Fruit fly (Drosophila melanogaster) whole organism, prepupa: Measurements from ENCODE around the gene bys.

Experiments used
- CG11294 ChIP-seq: fragments of 200-800 bp; sonication (Bioruptor generic); IDR thresholded peaks from 2 replicates; pipeline ENCODE4 v1.3.6; 2022; ENCODE audit warnings: missing biosample characterization, missing genetic modification characterization
- CG11762 ChIP-seq: fragments of 200-800 bp; sonication (Bioruptor generic); optimal IDR thresholded peaks from 3 replicates; lab custom pipeline; 2016; ENCODE audit warnings: missing biosample characterization, missing genetic modification characterization; ENCODE audit not compliant: insufficient read depth
- CG11902 ChIP-seq: fragments of 200-800 bp; sonication (Bioruptor generic); optimal IDR thresholded peaks from 3 replicates; lab custom pipeline; 2016; ENCODE audit warnings: missing biosample characterization, missing genetic modification characterization
- CG1621 ChIP-seq: fragments of 200-800 bp; sonication (Bioruptor generic); optimal IDR thresholded peaks from 3 replicates; lab custom pipeline; 2018; ENCODE audit warnings: missing biosample characterization, mild to moderate bottlenecking, missing genetic modification characterization
- CG3032 ChIP-seq: fragments of 200-800 bp; optimal IDR thresholded peaks from 2 replicates; lab custom pipeline; 2019; ENCODE audit warnings: missing biosample characterization, mild to moderate bottlenecking, missing genetic modification characterization, moderate library complexity
- CG34406 ChIP-seq: fragments of 200-800 bp; sonication (Bioruptor generic); optimal IDR thresholded peaks from 3 replicates; lab custom pipeline; 2016; ENCODE audit warnings: missing biosample characterization, missing genetic modification characterization
- CG4318 ChIP-seq: fragments of 200-800 bp; sonication (Bioruptor generic); optimal IDR thresholded peaks from 3 replicates; lab custom pipeline; 2017; ENCODE audit warnings: missing biosample characterization, mild to moderate bottlenecking, missing genetic modification characterization
- CG6163 ChIP-seq: fragments of 200-800 bp; sonication (Bioruptor generic); IDR thresholded peaks from 3 replicates; pipeline ENCODE4 v1.3.6; 2022; ENCODE audit warnings: missing biosample characterization, missing genetic modification characterization
- CG6276 ChIP-seq: fragments of 200-800 bp; sonication (Bioruptor generic); optimal IDR thresholded peaks from 2 replicates; lab custom pipeline; 2017; ENCODE audit warnings: missing biosample characterization, mild to moderate bottlenecking, missing genetic modification characterization
- CG6792 ChIP-seq: fragments of 200-800 bp; sonication (Bioruptor generic); optimal IDR thresholded peaks from 3 replicates; lab custom pipeline; 2016; ENCODE audit warnings: missing biosample characterization, missing genetic modification characterization
- CG6808 ChIP-seq: fragments of 200-800 bp; sonication (Bioruptor generic); optimal IDR thresholded peaks from 3 replicates; lab custom pipeline; 2017; ENCODE audit warnings: missing biosample characterization, missing genetic modification characterization, mild to moderate bottlenecking, moderate library complexity, missing genetic modification reagents
- CG6854 ChIP-seq: fragments of 200-800 bp; sonication (Bioruptor generic); optimal IDR thresholded peaks from 2 replicates; lab custom pipeline; 2017; ENCODE audit warnings: missing biosample characterization, mild to moderate bottlenecking, missing genetic modification characterization
- CG7368 ChIP-seq: fragments of 200-800 bp; sonication (Bioruptor generic); optimal IDR thresholded peaks from 3 replicates; lab custom pipeline; 2016; ENCODE audit warnings: missing biosample characterization, missing genetic modification characterization
- CG8319 ChIP-seq: fragments of 200-800 bp; sonication (Bioruptor generic); optimal IDR thresholded peaks from 3 replicates; lab custom pipeline; 2016; ENCODE audit warnings: missing biosample characterization, missing genetic modification characterization
- Eip75B ChIP-seq: fragments of 200-800 bp; sonication (Bioruptor generic); optimal IDR thresholded peaks from 3 replicates; lab custom pipeline; 2016; ENCODE audit warnings: missing biosample characterization, missing genetic modification characterization
- Eip78C ChIP-seq: fragments of 200-800 bp; sonication (Bioruptor generic); peaks from one replicate; lab custom pipeline; 2016; ENCODE audit warnings: missing biosample characterization, missing genetic modification characterization
- Ets21C ChIP-seq: fragments of 200-800 bp; sonication (Bioruptor generic); optimal IDR thresholded peaks from 3 replicates; lab custom pipeline; 2016; ENCODE audit warnings: missing biosample characterization, missing genetic modification characterization
- Ets96B ChIP-seq: fragments of 200-800 bp; optimal IDR thresholded peaks from 2 replicates; lab custom pipeline; 2019; ENCODE audit warnings: missing biosample characterization, mild to moderate bottlenecking, missing genetic modification characterization, moderate library complexity
- Gug ChIP-seq: fragments of 200-800 bp; sonication (Bioruptor generic); IDR thresholded peaks from 2 replicates; pipeline ENCODE4 v1.3.6; 2022; ENCODE audit warnings: missing biosample characterization, missing genetic modification characterization
- Hr38 ChIP-seq: sonication (Bioruptor generic); optimal IDR thresholded peaks from 2 replicates; lab custom pipeline; 2016; ENCODE audit warnings: missing biosample characterization, missing genetic modification characterization
- Lpt ChIP-seq: fragments of 200-800 bp; sonication (Bioruptor generic); optimal IDR thresholded peaks from 3 replicates; lab custom pipeline; 2016; ENCODE audit warnings: missing biosample characterization, missing genetic modification characterization
- Smox ChIP-seq: fragments of 200-800 bp; sonication (Bioruptor generic); optimal IDR thresholded peaks from 3 replicates; lab custom pipeline; 2016; ENCODE audit warnings: missing biosample characterization, missing genetic modification characterization
- Sox102F ChIP-seq: fragments of 200-800 bp; sonication (Bioruptor generic); optimal IDR thresholded peaks from 2 replicates; lab custom pipeline; 2016; ENCODE audit warnings: missing biosample characterization, mild to moderate bottlenecking, missing genetic modification characterization
- Sox14 ChIP-seq: fragments of 200-800 bp; sonication (Bioruptor generic); optimal IDR thresholded peaks from 3 replicates; lab custom pipeline; 2016; ENCODE audit warnings: missing biosample characterization, missing genetic modification characterization
- Sox15 ChIP-seq: fragments of 200-800 bp; sonication (Bioruptor generic); optimal IDR thresholded peaks from 3 replicates; lab custom pipeline; 2016; ENCODE audit warnings: missing biosample characterization, missing genetic modification characterization
- achi ChIP-seq: fragments of 200-800 bp; sonication (Bioruptor generic); optimal IDR thresholded peaks from 3 replicates; lab custom pipeline; 2016; ENCODE audit warnings: missing biosample characterization, missing genetic modification characterization
- acj6 ChIP-seq: fragments of 200-800 bp; sonication (Bioruptor generic); optimal IDR thresholded peaks from 3 replicates; lab custom pipeline; 2016; ENCODE audit warnings: missing biosample characterization, missing genetic modification characterization
- dac ChIP-seq: fragments of 200-800 bp; sonication (Bioruptor generic); optimal IDR thresholded peaks from 2 replicates; lab custom pipeline; 2017; ENCODE audit warnings: missing biosample characterization, mild to moderate bottlenecking, missing genetic modification characterization
- dsx ChIP-seq: fragments of 200-800 bp; optimal IDR thresholded peaks from 3 replicates; lab custom pipeline; 2019; ENCODE audit warnings: missing biosample characterization, mild to moderate bottlenecking, missing genetic modification characterization, moderate library complexity; ENCODE audit not compliant: poor library complexity, severe bottlenecking
- eg ChIP-seq: fragments of 200-800 bp; sonication (Bioruptor generic); IDR thresholded peaks from 3 replicates; pipeline ENCODE4 v1.3.6; 2022; ENCODE audit warnings: missing biosample characterization, missing genetic modification characterization
- esn ChIP-seq: fragments of 200-800 bp; sonication (Bioruptor generic); optimal IDR thresholded peaks from 2 replicates; lab custom pipeline; 2016; ENCODE audit warnings: missing biosample characterization, mild to moderate bottlenecking, missing genetic modification characterization, moderate library complexity
- fd59A ChIP-seq: fragments of 200-800 bp; sonication (Bioruptor generic); optimal IDR thresholded peaks from 2 replicates; lab custom pipeline; 2017; ENCODE audit warnings: missing biosample characterization, mild to moderate bottlenecking, missing genetic modification characterization, missing genetic modification reagents
- net ChIP-seq: fragments of 200-800 bp; sonication (Bioruptor generic); optimal IDR thresholded peaks from 3 replicates; lab custom pipeline; 2016; ENCODE audit warnings: missing biosample characterization, missing genetic modification characterization
- salr ChIP-seq, 2 experiments: fragments of 200-800 bp; sonication (Bioruptor generic); optimal IDR thresholded peaks; 3 replicates each; lab custom pipeline; 2016 to 2018; ENCODE audit warnings: missing biosample characterization in 2 of 2, missing genetic modification characterization in 2 of 2, mild to moderate bottlenecking in 1 of 2
- spab ChIP-seq: fragments of 200-800 bp; sonication (Bioruptor generic); optimal IDR thresholded peaks from 2 replicates; lab custom pipeline; 2017; ENCODE audit warnings: missing biosample characterization, mild to moderate bottlenecking, missing genetic modification characterization, missing genetic modification reagents
- ss ChIP-seq, 2 experiments: fragments of 200-800 bp; sonication (Bioruptor generic); optimal IDR thresholded peaks; 2 replicates in 1 of 2; 3 replicates in 1 of 2; lab custom pipeline; 2017 to 2018; ENCODE audit warnings: mild to moderate bottlenecking in 2 of 2, missing biosample characterization in 2 of 2, missing genetic modification characterization in 2 of 2, moderate library complexity in 1 of 2
- svp ChIP-seq: fragments of 200-800 bp; sonication (Bioruptor generic); peaks from one replicate; lab custom pipeline; 2016; ENCODE audit warnings: missing biosample characterization, missing genetic modification characterization
- topi ChIP-seq: fragments of 200-800 bp; sonication (Bioruptor generic); optimal IDR thresholded peaks from 3 replicates; lab custom pipeline; 2016; ENCODE audit warnings: missing biosample characterization, missing genetic modification characterization
- vri ChIP-seq: fragments of 200-800 bp; sonication (Bioruptor generic); optimal IDR thresholded peaks from 3 replicates; lab custom pipeline; 2016; ENCODE audit warnings: missing biosample characterization, mild to moderate bottlenecking, missing genetic modification characterization

The bys gene

DNA sequence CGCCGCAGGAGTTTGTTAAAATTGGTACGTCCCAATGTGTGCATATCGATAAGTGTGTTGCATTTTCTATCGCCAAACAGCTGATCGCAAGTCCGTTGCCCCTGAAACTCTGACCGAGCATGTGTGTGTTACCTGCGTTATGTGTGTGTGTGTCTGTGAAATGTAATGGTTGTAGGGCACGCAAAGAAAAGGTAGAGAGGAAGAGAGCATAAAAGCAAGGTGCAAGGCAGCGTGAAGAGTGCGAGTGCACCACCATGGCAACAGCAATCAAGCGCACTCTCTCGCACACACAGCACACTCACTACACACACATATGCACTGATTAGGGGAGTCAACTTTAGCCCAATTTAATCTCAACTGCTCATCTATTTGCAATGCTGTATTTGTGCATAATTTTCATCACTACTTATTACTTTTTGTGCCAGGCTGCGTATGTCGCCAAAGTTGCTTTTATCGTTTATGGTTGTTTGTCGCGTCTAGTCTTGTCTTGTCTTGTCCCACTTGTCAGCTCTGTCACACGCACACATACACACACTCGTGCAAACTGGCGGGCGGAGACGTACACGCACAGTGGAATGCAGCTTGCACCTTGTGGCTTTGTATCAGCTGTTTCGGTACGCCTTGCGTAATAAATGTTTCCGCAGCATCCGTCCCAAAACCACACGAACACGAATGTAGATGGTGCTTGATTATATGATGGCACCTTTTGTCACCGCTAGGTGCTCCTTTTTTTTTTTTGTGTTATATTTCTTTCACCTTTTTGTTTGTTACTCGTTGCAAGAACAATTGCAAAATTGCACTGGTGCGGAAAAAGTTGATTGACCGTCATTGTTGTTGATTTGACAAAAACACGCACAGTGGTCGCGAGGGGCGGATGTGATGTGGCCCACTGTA is 36.2 kb downstream of the bys start (continued):
- TF ChIP-seq CG6808 (GFP tag; lab: Kevin White, UChicago) (peak; percentile 78), CG3032 (tag; lab: Kevin White, UChicago) (peak; percentile 70), CG8319 (GFP tag; lab: Kevin White, UChicago) (peak; percentile 62), eg (peak; percentile 81), Sox102F (GFP tag; lab: Kevin White, UChicago) (peak; percentile 81), spab (GFP tag; lab: Kevin White, UChicago) (peak; percentile 72), ss (GFP tag; optimal IDR thresholded peaks at IDR 0.05; lab: Kevin White, UChicago) (peak; percentile 64 to 75), CG1621 (tag; lab: Kevin White, UChicago) (peak; percentile 57), CG6792 (GFP tag; lab: Kevin White, UChicago) (peak; percentile 87), net (GFP tag; lab: Kevin White, UChicago) (peak; percentile 81)
- TF ChIP-seq, all 60 proteins: peak for 57

- peak; percentile 45 for TF ChIP-seq esn (GFP tag; lab: Kevin White, UChicago)
- TF ChIP-seq Gug (GFP tag; lab: Robert Waterston, UW) = no peak
- TF ChIP-seq Eip75B = peak; percentile 36
- TF ChIP-seq CG4318 (GFP tag; lab: Kevin White, UChicago) = no peak
- peak; percentile 51 for TF ChIP-seq svp (GFP tag; lab: Kevin White, UChicago)
- TF ChIP-seq CG6163 = 0 out of 3 replicates have a peak, but pooled peaks have one; percentile 4
- TF ChIP-seq Eip78C (GFP tag; lab: Kevin White, UChicago) = peak; percentile 62
These were observed 36.8 kb downstream of the bys start for dm6 chrX:7938482-7938804.

- TF ChIP-seq CG34406 (GFP tag; lab: Kevin White, UChicago) = no peak
- no peak for TF ChIP-seq Ets21C (GFP tag; lab: Kevin White, UChicago)
- TF ChIP-seq CG11902 (GFP tag; lab: Kevin White, UChicago) = no peak
- no peak for TF ChIP-seq CG11294 (GFP tag; lab: Robert Waterston, UW)
- no peak for TF ChIP-seq Smox (GFP tag; lab: Kevin White, UChicago)
- TF ChIP-seq dac (GFP tag; lab: Kevin White, UChicago) = no peak
- no peak for TF ChIP-seq eg
- TF ChIP-seq vri (GFP tag; lab: Kevin White, UChicago) = no peak
- TF ChIP-seq salr (GFP tag; optimal IDR thresholded peaks at IDR 0.05; lab: Kevin White, UChicago) = no peak
- no peak for TF ChIP-seq achi (GFP tag; lab: Kevin White, UChicago)
- no peak for TF ChIP-seq CG6792 (GFP tag; lab: Kevin White, UChicago)
- TF ChIP-seq Eip75B = no peak
These were observed 42.6 kb downstream of the bys start for dm6 chrX:7944151-7944713.

DNA sequence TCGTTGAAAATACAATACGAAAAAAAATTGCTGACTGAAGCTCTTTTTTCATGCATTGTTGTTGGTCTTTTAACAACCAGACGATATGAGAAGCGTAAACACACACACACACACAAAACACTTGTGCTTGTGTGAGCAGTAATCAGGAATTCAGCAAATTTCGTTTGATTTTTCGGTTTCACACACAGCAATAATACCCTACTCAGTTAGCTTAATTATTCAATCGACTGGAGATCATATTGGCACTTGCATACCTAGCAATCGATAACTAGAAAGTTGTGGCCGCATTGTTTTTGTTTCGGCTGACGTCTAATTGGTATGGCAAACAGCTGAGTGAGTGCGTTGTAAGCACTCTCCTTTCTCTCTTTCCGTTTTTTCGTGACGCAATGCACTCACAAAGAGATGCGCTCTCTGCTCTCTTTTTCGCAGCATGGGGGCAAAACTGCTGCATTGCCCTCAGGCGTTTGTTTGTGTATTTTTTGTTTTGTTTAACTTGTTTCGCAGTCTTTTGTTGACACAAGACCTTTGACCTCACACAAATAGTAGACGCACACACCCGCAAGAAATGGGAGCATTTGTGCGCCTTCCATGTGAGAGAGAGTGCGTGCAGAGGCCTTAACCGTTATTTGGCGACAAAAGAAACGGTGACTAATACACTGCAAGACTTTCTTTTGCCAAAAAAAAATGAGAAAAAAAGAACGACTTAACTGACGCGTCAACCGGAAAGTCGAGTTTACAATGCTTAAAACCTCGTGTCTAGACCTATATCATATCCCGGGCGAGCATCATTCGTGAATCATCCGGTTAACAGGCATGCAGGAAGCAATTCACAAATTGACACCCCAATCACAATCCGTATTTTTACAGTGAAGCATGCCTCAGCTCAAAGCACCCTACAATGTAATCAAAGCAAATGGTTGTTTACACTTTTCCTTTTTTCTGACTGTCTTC is 43.4 kb downstream of the bys start:
- peak; percentile 33 for TF ChIP-seq fd59A (GFP tag; lab: Kevin White, UChicago)
- TF ChIP-seq Sox15 (GFP tag; lab: Kevin White, UChicago) = peak; percentile 39
- peak; percentile 29; the same call in 1 of the 2 replicates for TF ChIP-seq Gug (GFP tag; lab: Robert Waterston, UW)
- TF ChIP-seq Sox14 (GFP tag; lab: Kevin White, UChicago) = peak; percentile 66
- peak; percentile 35 for TF ChIP-seq CG6854 (GFP tag; lab: Kevin White, UChicago)
- TF ChIP-seq CG7368 (GFP tag; lab: Kevin White, UChicago) = peak; percentile 61
- peak; percentile 51 for TF ChIP-seq CG6276 (GFP tag; lab: Kevin White, UChicago)
- peak; percentile 64 for TF ChIP-seq dsx
- TF ChIP-seq topi = peak; percentile 75
- peak; percentile 43 for TF ChIP-seq Ets96B
- peak; percentile 17 to 40 for TF ChIP-seq salr (GFP tag; optimal IDR thresholded peaks at IDR 0.05; lab: Kevin White, UChicago)
- TF ChIP-seq Hr38 = no peak
- TF ChIP-seq acj6 (GFP tag; lab: Kevin White, UChicago) = peak; percentile 56
- peak; percentile 41 for TF ChIP-seq dac (GFP tag; lab: Kevin White, UChicago)
- peak; percentile 93 for TF ChIP-seq svp (GFP tag; lab: Kevin White, UChicago)
- peak; percentile 69 for TF ChIP-seq esn (GFP tag; lab: Kevin White, UChicago)
- peak; percentile 45 for TF ChIP-seq CG11762 (GFP tag; lab: Kevin White, UChicago)
- peak; percentile 29 for TF ChIP-seq CG11902 (GFP tag; lab: Kevin White, UChicago)
- TF ChIP-seq achi (GFP tag; lab: Kevin White, UChicago) = peak; percentile 65
- peak; percentile 67 for TF ChIP-seq Ets21C (GFP tag; lab: Kevin White, UChicago)
- TF ChIP-seq Lpt (GFP tag; lab: Kevin White, UChicago) = peak; percentile 48
- peak; percentile 43 for TF ChIP-seq CG4318 (GFP tag; lab: Kevin White, UChicago)
